Fruit fly (Drosophila melanogaster) whole organism, embryonic: Measurements from ENCODE around the gene CG7607.

Experiments used
- Aef1 ChIP-seq: fragments of 200-800 bp; sonication (Bioruptor generic); IDR thresholded peaks from 3 replicates; pipeline ENCODE4 v1.3.6; 2022; ENCODE audit warnings: missing biosample characterization, missing genetic modification characterization
- B-H2 ChIP-seq: fragments of 200-800 bp; sonication (Bioruptor generic); optimal IDR thresholded peaks from 2 replicates; lab custom pipeline; 2018; ENCODE audit warnings: missing biosample characterization, mild to moderate bottlenecking, missing genetic modification characterization
- CG10267 ChIP-seq: fragments of 200-800 bp; sonication (Bioruptor generic); optimal IDR thresholded peaks from 2 replicates; lab custom pipeline; 2018; ENCODE audit warnings: missing biosample characterization, mild to moderate bottlenecking, missing genetic modification characterization, moderate library complexity
- CG10431 ChIP-seq: fragments of 200-800 bp; sonication (Bioruptor generic); optimal IDR thresholded peaks from 3 replicates; lab custom pipeline; 2018; ENCODE audit warnings: missing biosample characterization, mild to moderate bottlenecking, missing genetic modification characterization
- CG10654 ChIP-seq: fragments of 200-800 bp; sonication (Bioruptor generic); optimal IDR thresholded peaks from 2 replicates; lab custom pipeline; 2016; ENCODE audit warnings: missing biosample characterization, missing genetic modification characterization
- CG13287 ChIP-seq: fragments of 200-800 bp; sonication (Bioruptor generic); IDR thresholded peaks from 2 replicates; pipeline ENCODE4 v1.3.6; 2022; ENCODE audit warnings: missing biosample characterization, missing genetic modification characterization; ENCODE audit not compliant: partially characterized antibody
- CG13894 ChIP-seq: fragments of 200-800 bp; sonication (Bioruptor generic); optimal IDR thresholded peaks from 3 replicates; lab custom pipeline; 2018; ENCODE audit warnings: missing biosample characterization, mild to moderate bottlenecking, missing genetic modification characterization, moderate library complexity
- CG15696 ChIP-seq: fragments of 200-800 bp; sonication (Bioruptor generic); optimal IDR thresholded peaks from 2 replicates; lab custom pipeline; 2019; ENCODE audit warnings: missing biosample characterization, mild to moderate bottlenecking, missing genetic modification characterization, moderate library complexity
- CG17186 ChIP-seq: fragments of 200-800 bp; sonication (Bioruptor generic); optimal IDR thresholded peaks from 3 replicates; lab custom pipeline; 2017; ENCODE audit warnings: missing biosample characterization, missing genetic modification reagents, missing genetic modification characterization
- CG17612 ChIP-seq: fragments of 200-800 bp; sonication (Bioruptor generic); IDR thresholded peaks from 2 replicates; pipeline ENCODE4 v1.3.6; 2022; ENCODE audit warnings: missing biosample characterization, missing genetic modification characterization
- CG1832 ChIP-seq: fragments of 200-800 bp; sonication (Bioruptor generic); optimal IDR thresholded peaks from 2 replicates; lab custom pipeline; 2017; ENCODE audit warnings: missing biosample characterization, mild to moderate bottlenecking, missing genetic modification characterization, inconsistent platforms
- CG2120 ChIP-seq: fragments of 200-800 bp; sonication (Bioruptor generic); optimal IDR thresholded peaks from 3 replicates; lab custom pipeline; 2016; ENCODE audit warnings: missing biosample characterization, missing genetic modification characterization
- CG31388 ChIP-seq: fragments of 200-800 bp; sonication (Bioruptor generic); optimal IDR thresholded peaks from 2 replicates; lab custom pipeline; 2016; ENCODE audit warnings: missing biosample characterization, missing genetic modification characterization
- CG32772 ChIP-seq: fragments of 200-800 bp; sonication (Bioruptor generic); IDR thresholded peaks from 2 replicates; pipeline ENCODE4 v1.3.6; 2022; ENCODE audit warnings: missing biosample characterization, missing genetic modification characterization
- CG4328 ChIP-seq: fragments of 200-800 bp; sonication (Bioruptor generic); optimal IDR thresholded peaks from 3 replicates; lab custom pipeline; 2017; ENCODE audit warnings: missing biosample characterization, missing genetic modification reagents, missing genetic modification characterization
- CG6175 ChIP-seq: fragments of 200-800 bp; sonication (Bioruptor generic); IDR thresholded peaks from 3 replicates; pipeline ENCODE4 v1.3.6; 2022; ENCODE audit warnings: missing biosample characterization, missing genetic modification characterization
- CG7928 ChIP-seq: fragments of 200-800 bp; sonication (Bioruptor generic); optimal IDR thresholded peaks from 2 replicates; lab custom pipeline; 2017; ENCODE audit warnings: missing biosample characterization, mild to moderate bottlenecking, missing genetic modification characterization
- D19A ChIP-seq: fragments of 200-800 bp; optimal IDR thresholded peaks from 3 replicates; lab custom pipeline; 2019; ENCODE audit warnings: missing biosample characterization, mild to moderate bottlenecking, missing genetic modification characterization, moderate library complexity
- D19B ChIP-seq: fragments of 200-800 bp; sonication (Bioruptor generic); optimal IDR thresholded peaks from 2 replicates; lab custom pipeline; 2017; ENCODE audit warnings: missing biosample characterization, mild to moderate bottlenecking, missing genetic modification characterization
- HmgD ChIP-seq: fragments of 200-800 bp; sonication (Bioruptor generic); optimal IDR thresholded peaks from 3 replicates; lab custom pipeline; 2016; ENCODE audit warnings: missing biosample characterization, missing genetic modification characterization
- Hmx ChIP-seq: fragments of 200-800 bp; sonication (Bioruptor generic); optimal IDR thresholded peaks from 2 replicates; lab custom pipeline; 2016; ENCODE audit warnings: missing biosample characterization, missing genetic modification characterization
- Kr ChIP-seq: fragments of 200-800 bp; sonication (Bioruptor generic); optimal IDR thresholded peaks from 2 replicates; lab custom pipeline; 2017; ENCODE audit warnings: missing biosample characterization, mild to moderate bottlenecking, missing genetic modification characterization
- Nf-YA ChIP-seq: fragments of 200-800 bp; sonication (Bioruptor generic); IDR thresholded peaks from 2 replicates; pipeline ENCODE4 v1.3.6; 2022; ENCODE audit warnings: missing biosample characterization, missing genetic modification characterization
- Ssrp ChIP-seq: fragments of 200-800 bp; sonication (Bioruptor generic); optimal IDR thresholded peaks from 2 replicates; lab custom pipeline; 2018; ENCODE audit warnings: missing biosample characterization, mild to moderate bottlenecking, missing genetic modification characterization, moderate library complexity
- al ChIP-seq: fragments of 200-800 bp; sonication (Bioruptor generic); IDR thresholded peaks from 2 replicates; pipeline ENCODE4 v1.3.6; 2022; ENCODE audit warnings: missing biosample characterization, missing genetic modification characterization
- bowl ChIP-seq: fragments of 200-800 bp; sonication (Bioruptor generic); IDR thresholded peaks from 2 replicates; pipeline ENCODE4 v1.3.6; 2022; ENCODE audit warnings: missing biosample characterization, missing genetic modification characterization
- cas ChIP-seq: fragments of 200-800 bp; sonication (Bioruptor generic); IDR thresholded peaks from 2 replicates; pipeline ENCODE4 v1.3.6; 2022; ENCODE audit warnings: missing biosample characterization, missing genetic modification characterization
- cg ChIP-seq: fragments of 200-800 bp; sonication (Bioruptor generic); optimal IDR thresholded peaks from 3 replicates; lab custom pipeline; 2019; ENCODE audit warnings: missing biosample characterization, mild to moderate bottlenecking, missing genetic modification characterization, moderate library complexity
- crc ChIP-seq: fragments of 200-800 bp; sonication (Bioruptor generic); optimal IDR thresholded peaks from 2 replicates; lab custom pipeline; 2016; ENCODE audit warnings: missing biosample characterization, missing genetic modification characterization
- croc ChIP-seq: fragments of 200-800 bp; sonication (Bioruptor generic); conservative IDR thresholded peaks from 3 replicates; pipeline ENCODE4 v1.3.6; 2022; ENCODE audit warnings: missing biosample characterization, missing genetic modification characterization
- disco-r ChIP-seq: fragments of 200-800 bp; sonication (Bioruptor generic); optimal IDR thresholded peaks from 2 replicates; lab custom pipeline; 2016; ENCODE audit warnings: missing biosample characterization, missing genetic modification characterization
- ewg ChIP-seq: fragments of 200-800 bp; sonication (Bioruptor generic); optimal IDR thresholded peaks from 3 replicates; lab custom pipeline; 2017; ENCODE audit warnings: mild to moderate bottlenecking, missing biosample characterization, missing genetic modification reagents, missing genetic modification characterization
- fd102C ChIP-seq: fragments of 200-800 bp; sonication (Bioruptor generic); optimal IDR thresholded peaks from 2 replicates; lab custom pipeline; 2018; ENCODE audit warnings: missing biosample characterization, mild to moderate bottlenecking, missing genetic modification characterization, moderate library complexity
- fru ChIP-seq: fragments of >200 bp; optimal IDR thresholded peaks from 2 replicates; lab custom pipeline; 2017
- her ChIP-seq: fragments of 200-800 bp; sonication (Bioruptor generic); optimal IDR thresholded peaks from 2 replicates; lab custom pipeline; 2016; ENCODE audit warnings: missing biosample characterization, missing genetic modification characterization
- hth ChIP-seq: fragments of >200 bp; optimal IDR thresholded peaks from 2 replicates; lab custom pipeline; 2017; ENCODE audit warnings: inconsistent platforms
- nmo ChIP-seq: fragments of 200-800 bp; sonication (Bioruptor generic); optimal IDR thresholded peaks from 2 replicates; lab custom pipeline; 2018; ENCODE audit warnings: missing biosample characterization, mild to moderate bottlenecking, missing genetic modification characterization, moderate library complexity
- oc ChIP-seq: fragments of 200-800 bp; sonication (Bioruptor generic); optimal IDR thresholded peaks from 2 replicates; lab custom pipeline; 2018; ENCODE audit warnings: missing biosample characterization, mild to moderate bottlenecking, missing genetic modification characterization, moderate library complexity
- pho ChIP-seq: fragments of 200-800 bp; sonication (Bioruptor generic); optimal IDR thresholded peaks from 2 replicates; lab custom pipeline; 2016; ENCODE audit warnings: missing biosample characterization, missing genetic modification characterization
- pzg ChIP-seq: fragments of 200-800 bp; sonication (Bioruptor generic); optimal IDR thresholded peaks from 3 replicates; lab custom pipeline; 2018; ENCODE audit warnings: missing biosample characterization, mild to moderate bottlenecking, missing genetic modification characterization, moderate library complexity
- repo ChIP-seq: fragments of 200-800 bp; sonication (Bioruptor generic); optimal IDR thresholded peaks from 2 replicates; lab custom pipeline; 2016; ENCODE audit warnings: missing biosample characterization, missing genetic modification characterization
- schlank ChIP-seq: fragments of 200-800 bp; sonication (Bioruptor generic); optimal IDR thresholded peaks from 2 replicates; lab custom pipeline; 2018; ENCODE audit warnings: missing biosample characterization, mild to moderate bottlenecking, missing genetic modification characterization
- sens-2 ChIP-seq: fragments of 200-800 bp; sonication (Bioruptor generic); IDR thresholded peaks from 2 replicates; pipeline ENCODE4 v1.3.6; 2022; ENCODE audit warnings: missing biosample characterization, missing genetic modification characterization
- sisA ChIP-seq: fragments of 200-800 bp; sonication (Bioruptor generic); IDR thresholded peaks from 2 replicates; pipeline ENCODE4 v1.3.6; 2022; ENCODE audit warnings: missing biosample characterization, missing genetic modification characterization
- so ChIP-seq: fragments of 200-800 bp; sonication (Bioruptor generic); IDR thresholded peaks from 3 replicates; pipeline ENCODE4 v1.3.6; 2022; ENCODE audit warnings: missing biosample characterization, missing genetic modification characterization
- toy ChIP-seq: fragments of 200-800 bp; sonication (Bioruptor generic); IDR thresholded peaks from 2 replicates; pipeline ENCODE4 v1.3.6; 2022; ENCODE audit warnings: missing biosample characterization, missing genetic modification characterization
- trh ChIP-seq: fragments of 200-800 bp; sonication (Bioruptor generic); optimal IDR thresholded peaks from 2 replicates; lab custom pipeline; 2016; ENCODE audit warnings: missing biosample characterization, missing genetic modification characterization
- unc-4 ChIP-seq: fragments of 200-800 bp; sonication (Bioruptor generic); IDR thresholded peaks from 2 replicates; pipeline ENCODE4 v1.3.6; 2022; ENCODE audit warnings: missing biosample characterization, missing genetic modification characterization; ENCODE audit not compliant: partially characterized antibody
- z ChIP-seq: fragments of 200-800 bp; sonication (Bioruptor generic); IDR thresholded peaks from 3 replicates; pipeline ENCODE4 v1.3.6; 2022; ENCODE audit warnings: missing biosample characterization, missing genetic modification characterization
- zfh1 ChIP-seq: fragments of 200-800 bp; sonication (Bioruptor generic); IDR thresholded peaks from 3 replicates; pipeline ENCODE4 v1.3.6; 2022; ENCODE audit warnings: missing biosample characterization, missing genetic modification characterization

Gene CG7607

DNA sequence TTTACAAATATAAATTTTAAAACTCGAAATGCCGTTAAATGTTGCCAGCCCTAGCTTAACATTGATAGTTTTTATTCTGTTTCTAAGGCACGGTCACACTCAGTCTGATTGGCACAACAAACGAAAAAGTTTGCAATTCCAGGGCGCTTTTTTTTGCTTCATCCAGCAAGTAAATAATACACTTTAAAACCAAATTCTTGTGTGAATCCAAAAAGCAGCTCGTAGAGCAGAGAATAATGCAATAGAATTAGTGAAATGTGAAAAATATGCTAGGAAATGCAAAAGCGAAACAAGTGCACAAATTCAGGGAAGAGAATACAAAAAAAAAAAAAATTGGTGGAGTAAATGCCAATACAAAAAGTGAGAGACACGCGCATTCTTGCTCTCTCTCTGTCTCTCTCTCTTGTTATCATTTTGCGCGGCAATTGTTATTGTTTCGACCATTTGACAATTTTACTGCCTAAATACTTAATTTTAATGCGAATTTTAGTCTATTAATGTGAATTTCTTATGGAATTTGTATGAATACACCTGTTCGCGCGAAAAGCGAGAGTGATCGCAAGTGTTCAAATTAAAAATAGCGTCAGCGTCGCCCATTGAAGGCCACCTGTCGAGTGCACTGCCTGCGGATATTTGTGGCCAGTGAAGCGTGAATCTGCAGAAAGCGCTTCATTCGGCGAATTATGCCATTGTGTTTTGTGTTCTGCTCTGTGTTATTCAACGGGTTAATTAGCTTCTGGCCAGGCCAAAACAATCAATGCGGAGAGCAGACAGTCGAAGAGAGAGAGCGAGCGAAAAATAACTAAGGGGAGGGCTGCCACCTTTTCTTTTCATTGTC is 15.2 kb downstream of the CG7607 start, which contains the start of gene CG42671 (continued):
- TF ChIP-seq HmgD (GFP tag; lab: Kevin White, UChicago) (no peak), CG13287 (GFP tag; lab: Robert Waterston, UW) (no peak; the same call in 1 of the 2 replicates), z (GFP tag; lab: Robert Waterston, UW) (no peak), Kr (no peak), CG13894 (no peak), D19B (no peak), toy (no peak), Aef1 (GFP tag; lab: Robert Waterston, UW) (no peak), CG6175 (GFP tag; lab: Robert Waterston, UW) (no peak), Hmx (no peak), fru (no peak), Ssrp (tag; lab: Kevin White, UChicago) (no peak), bowl (no peak), CG10431 (GFP tag; lab: Kevin White, UChicago) (no peak), sens-2 (GFP tag; lab: Robert Waterston, UW) (no peak), schlank (tag; lab: Kevin White, UChicago) (no peak), crc (GFP tag; lab: Kevin White, UChicago) (no peak), CG10654 (GFP tag; lab: Kevin White, UChicago) (no peak), al (GFP tag; lab: Robert Waterston, UW) (no peak), trh (GFP tag; lab: Kevin White, UChicago) (no peak), oc (tag; lab: Kevin White, UChicago) (no peak), sisA (GFP tag; lab: Robert Waterston, UW) (no peak), croc (GFP tag; lab: Robert Waterston, UW) (no peak), CG1832 (GFP tag; lab: Kevin White, UChicago) (no peak), ewg (GFP tag; lab: Kevin White, UChicago) (peak; percentile 19), CG4328 (GFP tag; lab: Kevin White, UChicago) (no peak), fd102C (GFP tag; lab: Kevin White, UChicago) (no peak), Nf-YA (GFP tag; lab: Robert Waterston, UW) (no peak), so (no peak), disco-r (GFP tag; lab: Kevin White, UChicago) (no peak), CG2120 (GFP tag; lab: Kevin White, UChicago) (no peak), pho (GFP tag; lab: Kevin White, UChicago) (no peak), CG31388 (GFP tag; lab: Kevin White, UChicago) (no peak), CG17612 (no peak), nmo (GFP tag; lab: Kevin White, UChicago) (peak; percentile 32), unc-4 (GFP tag; lab: Robert Waterston, UW) (0 out of 2 replicates have a peak, but pooled peaks have one; percentile 17), CG10267 (tag; lab: Kevin White, UChicago) (peak; percentile 38), CG15696 (tag; lab: Kevin White, UChicago) (no peak)

DNA sequence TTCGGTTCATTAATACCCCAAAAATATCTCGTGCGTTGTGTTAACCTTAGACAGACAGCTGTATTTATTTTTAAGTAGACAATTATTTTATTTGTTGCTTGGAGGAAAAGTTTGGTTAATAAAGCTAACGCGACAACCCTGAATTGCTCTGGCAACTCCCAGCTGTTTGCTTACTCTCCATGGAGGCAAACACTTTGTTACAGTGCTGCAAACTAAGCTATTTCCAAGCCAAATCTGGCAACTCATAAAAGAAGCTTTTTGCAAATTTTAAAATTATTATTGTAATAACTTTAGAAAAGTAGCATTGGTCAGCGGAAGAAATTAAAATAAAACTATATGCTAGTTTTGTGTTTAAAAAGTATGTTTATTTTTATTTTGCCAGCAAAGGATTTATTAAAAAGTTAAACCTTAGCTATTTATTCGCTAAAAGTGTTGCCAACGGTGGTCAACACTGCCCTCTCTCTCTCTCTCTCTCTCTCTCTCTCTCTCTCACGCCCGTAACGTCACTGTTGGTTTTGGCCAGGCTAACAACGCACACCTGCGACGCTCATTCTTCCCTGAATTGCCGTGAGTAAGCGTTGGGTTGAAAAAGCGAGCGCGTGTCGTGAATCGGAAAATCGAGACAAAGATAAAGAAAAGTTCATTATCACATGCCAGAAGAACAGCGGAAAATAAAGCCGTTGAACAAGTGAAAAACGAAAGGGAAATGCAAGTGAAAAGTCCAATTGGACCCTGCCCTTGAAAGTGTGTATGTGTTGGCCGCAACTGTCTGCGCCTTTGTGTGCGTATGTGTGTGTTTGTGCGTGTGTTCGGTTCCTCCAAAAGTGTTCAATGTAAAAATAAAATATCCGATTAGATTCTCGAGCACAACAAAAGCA is 16.1 kb downstream of the CG7607 start:
- peak; percentile 86 for TF ChIP-seq CG32772 (GFP tag; lab: Robert Waterston, UW)
- peak; percentile 24 for TF ChIP-seq pzg
- TF ChIP-seq CG7928 (GFP tag; lab: Kevin White, UChicago) = peak; percentile 64
- TF ChIP-seq her (GFP tag; lab: Kevin White, UChicago) = peak; percentile 88
- TF ChIP-seq CG17186 (GFP tag; lab: Kevin White, UChicago) = peak; percentile 40
- TF ChIP-seq cg (GFP tag; lab: Kevin White, UChicago) = peak; percentile 80
- peak; percentile 56 for TF ChIP-seq B-H2
- peak; percentile 67 for TF ChIP-seq D19A (tag; lab: Kevin White, UChicago)
- TF ChIP-seq Hmx = peak; percentile 63
- TF ChIP-seq hth (lab: Kevin White, UChicago) = no peak
- peak; percentile 94 for TF ChIP-seq zfh1
- peak; percentile 88 for TF ChIP-seq repo (GFP tag; lab: Kevin White, UChicago)
- TF ChIP-seq cas (GFP tag; lab: Robert Waterston, UW) = peak; percentile 91
